Worm (Caenorhabditis elegans): ENCODE data around the gene clp-1.

ce11 chrIII:7958085-7958484 is 21.7 kb upstream of the clp-1 start, which contains the start of gene C29E4.11:
- no peak for TF ChIP-seq zim-3 (tag; optimal IDR thresholded peaks at IDR 0.05)
- no peak for TF ChIP-seq ZK185.1 (tag; optimal IDR thresholded peaks at IDR 0.05; ENCODE audit: poor library complexity, severe bottlenecking)
- no peak for TF ChIP-seq egl-44 (GFP tag; IDR thresholded peaks at IDR 0.05)
- TF ChIP-seq ztf-3 (GFP tag; optimal IDR thresholded peaks at IDR 0.05) = no peak
- no peak for TF ChIP-seq nhr-120 (GFP tag; IDR thresholded peaks at IDR 0.05)
- TF ChIP-seq cebp-2 (GFP tag; IDR thresholded peaks at IDR 0.05) = no peak
- no peak for TF ChIP-seq lsy-27 (tag; optimal IDR thresholded peaks at IDR 0.05; ENCODE audit: borderline replicate concordance, insufficient read depth)
- TF ChIP-seq Y56A3A.18 (GFP tag; IDR thresholded peaks at IDR 0.05) = no peak
- TF ChIP-seq F37B4.10 (GFP tag; IDR thresholded peaks at IDR 0.05) = no peak
- TF ChIP-seq Y95B8A.8 (GFP tag; IDR thresholded peaks at IDR 0.05) = no peak
- no peak for TF ChIP-seq lin-40 (tag; optimal IDR thresholded peaks at IDR 0.05)
- TF ChIP-seq F57A8.1 (GFP tag; optimal IDR thresholded peaks at IDR 0.05) = no peak
